Fruit fly (Drosophila melanogaster) whole organism, wandering third instar larva: Measurements from ENCODE around the gene CG33766.

Experiments
- Abd-B ChIP-seq: fragments of >200 bp; optimal IDR thresholded peaks from 2 replicates; lab custom pipeline; 2017; ENCODE audit warnings: missing biosample characterization, missing genetic modification characterization
- CG32264 ChIP-seq: fragments of 200-800 bp; sonication (Bioruptor generic); optimal IDR thresholded peaks from 2 replicates; lab custom pipeline; 2016; ENCODE audit warnings: missing biosample characterization, missing genetic modification characterization
- CG9705 ChIP-seq: fragments of 200-800 bp; sonication (Bioruptor generic); optimal IDR thresholded peaks from 2 replicates; lab custom pipeline; 2018; ENCODE audit warnings: missing biosample characterization, mild to moderate bottlenecking, missing genetic modification characterization
- CrebA ChIP-seq: fragments of 200-800 bp; sonication (Bioruptor generic); optimal IDR thresholded peaks from 2 replicates; lab custom pipeline; 2016; ENCODE audit warnings: missing biosample characterization, mild to moderate bottlenecking, missing genetic modification characterization, borderline replicate concordance
- Dfd ChIP-seq: fragments of >200 bp; optimal IDR thresholded peaks from 2 replicates; lab custom pipeline; 2017; ENCODE audit warnings: missing biosample characterization, missing genetic modification characterization
- GATAd ChIP-seq: sonication (Bioruptor generic); optimal IDR thresholded peaks from 2 replicates; lab custom pipeline; 2016; ENCODE audit warnings: missing biosample characterization, missing genetic modification characterization
- HLH106 ChIP-seq: fragments of 200-800 bp; optimal IDR thresholded peaks from 3 replicates; lab custom pipeline; 2019; ENCODE audit warnings: missing biosample characterization, mild to moderate bottlenecking, missing genetic modification characterization, moderate library complexity
- Hnf4 ChIP-seq: fragments of 200-800 bp; sonication (Bioruptor generic); optimal IDR thresholded peaks from 2 replicates; lab custom pipeline; 2016; ENCODE audit warnings: missing biosample characterization, mild to moderate bottlenecking, missing genetic modification characterization
- Hr83 ChIP-seq: fragments of 200-300 bp; sonication (Bioruptor generic); optimal IDR thresholded peaks from 2 replicates; lab custom pipeline; 2016; ENCODE audit warnings: missing biosample characterization, mild to moderate bottlenecking, missing genetic modification characterization, moderate library complexity; ENCODE audit not compliant: poor library complexity, severe bottlenecking
- Jra ChIP-seq: sonication (Bioruptor generic); optimal IDR thresholded peaks from 2 replicates; lab custom pipeline; 2016; ENCODE audit warnings: missing biosample characterization, missing genetic modification characterization
- Mio ChIP-seq: sonication (Bioruptor generic); optimal IDR thresholded peaks from 2 replicates; lab custom pipeline; 2016; ENCODE audit warnings: missing biosample characterization, missing genetic modification characterization
- Myc ChIP-seq: fragments of >200 bp; optimal IDR thresholded peaks from 2 replicates; lab custom pipeline; 2017
- N ChIP-seq: fragments of >200 bp; optimal IDR thresholded peaks from 2 replicates; lab custom pipeline; 2018; ENCODE audit warnings: missing biosample characterization, missing external identifiers, missing genetic modification characterization
- OdsH ChIP-seq: fragments of 200-800 bp; sonication (Bioruptor generic); optimal IDR thresholded peaks from 2 replicates; lab custom pipeline; 2016; ENCODE audit warnings: missing biosample characterization, mild to moderate bottlenecking, missing genetic modification characterization
- Rel ChIP-seq, 2 experiments: fragments of 200-800 bp; sonication (Bioruptor generic) in 1 of 2; optimal IDR thresholded peaks; 2 replicates in 1 of 2; 3 replicates in 1 of 2; lab custom pipeline; 2016 to 2019; ENCODE audit warnings: mild to moderate bottlenecking in 2 of 2, missing biosample characterization in 2 of 2, missing genetic modification characterization in 2 of 2, moderate library complexity in 1 of 2
- Sp1 ChIP-seq: fragments of 200-800 bp; sonication (Bioruptor generic); optimal IDR thresholded peaks from 3 replicates; lab custom pipeline; 2019; ENCODE audit warnings: missing biosample characterization, mild to moderate bottlenecking, missing genetic modification characterization, moderate library complexity
- Vsx2 ChIP-seq: fragments of 200-300, 225-300 bp; sonication (Bioruptor generic); optimal IDR thresholded peaks from 2 replicates; lab custom pipeline; 2018; ENCODE audit warnings: missing biosample characterization, missing genetic modification characterization; ENCODE audit not compliant: partially characterized antibody
- br ChIP-seq: fragments of 200-800 bp; sonication (Bioruptor generic); optimal IDR thresholded peaks from 2 replicates; lab custom pipeline; 2016; ENCODE audit warnings: missing biosample characterization, missing genetic modification characterization
- brk ChIP-seq: fragments of 200-800 bp; sonication (Bioruptor generic); optimal IDR thresholded peaks from 2 replicates; lab custom pipeline; 2016; ENCODE audit warnings: missing biosample characterization, mild to moderate bottlenecking, missing genetic modification characterization
- dl ChIP-seq, 2 experiments: fragments of 175-275, 200-275 bp in 1 of 2; fragments of 200-275 bp in 1 of 2; sonication (Bioruptor generic); optimal IDR thresholded peaks; lab custom pipeline; 2018; ENCODE audit warnings: mild to moderate bottlenecking in 2 of 2, missing biosample characterization in 2 of 2, missing genetic modification characterization in 2 of 2, moderate library complexity in 2 of 2; ENCODE audit not compliant: partially characterized antibody in 2 of 2, insufficient read depth in 1 of 2
- dsf ChIP-seq: sonication (Bioruptor generic); optimal IDR thresholded peaks from 2 replicates; lab custom pipeline; 2016; ENCODE audit warnings: missing biosample characterization, missing genetic modification characterization, borderline replicate concordance
- ey ChIP-seq: fragments of 200-800 bp; sonication (Bioruptor generic); optimal IDR thresholded peaks from 2 replicates; lab custom pipeline; 2016; ENCODE audit warnings: missing biosample characterization, missing genetic modification characterization
- foxo ChIP-seq, 2 experiments: fragments of 200-800 bp; sonication (Bioruptor generic); optimal IDR thresholded peaks; 2 replicates in 1 of 2; 3 replicates in 1 of 2; lab custom pipeline; 2016 to 2017; ENCODE audit warnings: missing biosample characterization in 2 of 2, missing genetic modification characterization in 2 of 2
- fru ChIP-seq: fragments of 200-800 bp; sonication (Bioruptor generic); optimal IDR thresholded peaks from 3 replicates; lab custom pipeline; 2016; ENCODE audit warnings: missing biosample characterization, mild to moderate bottlenecking, missing genetic modification characterization
- h ChIP-seq: fragments of 200-800 bp; sonication (Bioruptor generic); optimal IDR thresholded peaks from 3 replicates; lab custom pipeline; 2016; ENCODE audit warnings: missing biosample characterization, mild to moderate bottlenecking, missing genetic modification characterization
- jim ChIP-seq: fragments of 175-275, 200-325 bp; sonication (Bioruptor generic); optimal IDR thresholded peaks from 2 replicates; lab custom pipeline; 2016; ENCODE audit warnings: missing biosample characterization, mild to moderate bottlenecking, missing genetic modification characterization
- lola ChIP-seq: fragments of >200 bp; optimal IDR thresholded peaks from 2 replicates; lab custom pipeline; 2017; ENCODE audit warnings: missing biosample characterization, missing genetic modification characterization
- pan ChIP-seq: fragments of >200 bp; optimal IDR thresholded peaks from 2 replicates; lab custom pipeline; 2017
- psq ChIP-seq: fragments of 200-800 bp; sonication (Bioruptor generic); optimal IDR thresholded peaks from 3 replicates; lab custom pipeline; 2017; ENCODE audit warnings: missing biosample characterization, mild to moderate bottlenecking, missing genetic modification characterization, moderate library complexity
- rgr ChIP-seq: fragments of 200-800 bp; sonication (Bioruptor generic); optimal IDR thresholded peaks from 3 replicates; lab custom pipeline; 2016; ENCODE audit warnings: missing biosample characterization, mild to moderate bottlenecking, missing genetic modification characterization
- sage ChIP-seq: fragments of 200-800 bp; sonication (Bioruptor generic); optimal IDR thresholded peaks from 2 replicates; lab custom pipeline; 2016; ENCODE audit warnings: missing biosample characterization, mild to moderate bottlenecking, missing genetic modification characterization
- sv ChIP-seq: fragments of 200-800 bp; sonication (Bioruptor generic); optimal IDR thresholded peaks from 3 replicates; lab custom pipeline; 2016; ENCODE audit warnings: missing biosample characterization, missing genetic modification characterization
- tai ChIP-seq: sonication (Bioruptor generic); optimal IDR thresholded peaks from 2 replicates; lab custom pipeline; 2016; ENCODE audit warnings: missing biosample characterization, missing genetic modification characterization
- usp ChIP-seq: fragments of >200 bp; optimal IDR thresholded peaks from 2 replicates; lab custom pipeline; 2017; ENCODE audit warnings: missing biosample characterization, missing genetic modification characterization
- woc ChIP-seq: sonication (Bioruptor generic); optimal IDR thresholded peaks from 2 replicates; lab custom pipeline; 2016; ENCODE audit warnings: missing biosample characterization, mild to moderate bottlenecking, missing genetic modification characterization

Gene CG33766

dm6 chr3L:22645327-22645726 is at the start of gene CG33766:
TSS of gene CG33766 (plus strand) at chr3L:22645627.
- TF ChIP-seq Sp1 (no peak), lola (no peak), fru (GFP tag; lab: Kevin White, UChicago) (no peak), N (GFP tag; lab: Kevin White, UChicago) (no peak), Mio (GFP tag; lab: Kevin White, UChicago) (no peak), Abd-B (no peak), h (no peak), tai (GFP tag; lab: Kevin White, UChicago) (no peak), CrebA (GFP tag; lab: Kevin White, UChicago) (no peak), GATAd (GFP tag; lab: Kevin White, UChicago) (no peak), OdsH (GFP tag; lab: Kevin White, UChicago) (no peak), psq (GFP tag; lab: Kevin White, UChicago) (no peak), CG9705 (no peak), ey (GFP tag; lab: Kevin White, UChicago) (no peak), Rel (GFP tag; optimal IDR thresholded peaks at IDR 0.05; lab: Kevin White, UChicago) (no peak), Rel (tag; optimal IDR thresholded peaks at IDR 0.05; lab: Kevin White, UChicago) (no peak), dl (GFP tag; optimal IDR thresholded peaks at IDR 0.05; lab: Kevin White, UChicago; ENCODE audit: insufficient read depth in 1 of 2, partially characterized antibody in 2 of 2) (no peak), woc (no peak)
- TF ChIP-seq, all 38 proteins: peak for 0

- TF ChIP-seq brk (GFP tag; lab: Kevin White, UChicago) (no peak), sage (no peak), fru (GFP tag; lab: Kevin White, UChicago) (no peak), dsf (no peak), Rel (GFP tag; optimal IDR thresholded peaks at IDR 0.05; lab: Kevin White, UChicago) (no peak), Rel (tag; optimal IDR thresholded peaks at IDR 0.05; lab: Kevin White, UChicago) (no peak), h (no peak), Abd-B (no peak), pan (lab: Kevin White, UChicago) (no peak), Hr83 (no peak), Jra (no peak), rgr (no peak), br (GFP tag; lab: Kevin White, UChicago) (no peak), dl (GFP tag; optimal IDR thresholded peaks at IDR 0.05; lab: Kevin White, UChicago; ENCODE audit: insufficient read depth in 1 of 2, partially characterized antibody in 2 of 2) (no peak), ey (GFP tag; lab: Kevin White, UChicago) (no peak)
Measured at dm6 chr3L:22605637-22606419, 39.6 kb upstream of the CG33766 start, which contains the start of gene ND-B14.5AL. TSS of gene ND-B14.5AL (plus strand) at chr3L:22606369.

- no peak for TF ChIP-seq Sp1
- no peak for TF ChIP-seq rgr
- TF ChIP-seq sv (GFP tag; lab: Kevin White, UChicago) = no peak
- no peak for TF ChIP-seq Rel (GFP tag; optimal IDR thresholded peaks at IDR 0.05; lab: Kevin White, UChicago)
- no peak for TF ChIP-seq Rel (tag; optimal IDR thresholded peaks at IDR 0.05; lab: Kevin White, UChicago)
- TF ChIP-seq h = no peak
- TF ChIP-seq CrebA (GFP tag; lab: Kevin White, UChicago) = no peak
- TF ChIP-seq foxo (GFP tag; optimal IDR thresholded peaks at IDR 0.05; lab: Kevin White, UChicago) = no peak
- no peak for TF ChIP-seq dl (GFP tag; optimal IDR thresholded peaks at IDR 0.05; lab: Kevin White, UChicago; ENCODE audit: insufficient read depth in 1 of 2, partially characterized antibody in 2 of 2)
- no peak for TF ChIP-seq brk (GFP tag; lab: Kevin White, UChicago)
- TF ChIP-seq Mio (GFP tag; lab: Kevin White, UChicago) = no peak
- no peak for TF ChIP-seq pan (lab: Kevin White, UChicago)
- TF ChIP-seq HLH106 = no peak
- TF ChIP-seq ey (GFP tag; lab: Kevin White, UChicago) = no peak
- TF ChIP-seq fru (GFP tag; lab: Kevin White, UChicago) = no peak
- TF ChIP-seq lola = no peak
- TF ChIP-seq tai (GFP tag; lab: Kevin White, UChicago) = no peak
- no peak for TF ChIP-seq OdsH (GFP tag; lab: Kevin White, UChicago)
- TF ChIP-seq Hnf4 (GFP tag; lab: Kevin White, UChicago) = no peak
- no peak for TF ChIP-seq N (GFP tag; lab: Kevin White, UChicago)
- no peak for TF ChIP-seq CG32264 (GFP tag; lab: Kevin White, UChicago)
Measured at dm6 chr3L:22607076-22607475, 38.4 kb upstream of the CG33766 start.

dm6 chr3L:22616784-22617183 is 28.6 kb upstream of the CG33766 start:
- TF ChIP-seq Vsx2 = no peak
- TF ChIP-seq Sp1 = no peak
- no peak for TF ChIP-seq sv (GFP tag; lab: Kevin White, UChicago)
- TF ChIP-seq usp = no peak
- TF ChIP-seq CG32264 (GFP tag; lab: Kevin White, UChicago) = no peak
- no peak for TF ChIP-seq psq (GFP tag; lab: Kevin White, UChicago)
- no peak for TF ChIP-seq N (GFP tag; lab: Kevin White, UChicago)
- TF ChIP-seq rgr = no peak
- no peak for TF ChIP-seq Myc
- TF ChIP-seq Dfd = no peak
- no peak for TF ChIP-seq GATAd (GFP tag; lab: Kevin White, UChicago)
- no peak for TF ChIP-seq fru (GFP tag; lab: Kevin White, UChicago)
- no peak for TF ChIP-seq br (GFP tag; lab: Kevin White, UChicago)
- TF ChIP-seq OdsH (GFP tag; lab: Kevin White, UChicago) = no peak
- TF ChIP-seq HLH106 = no peak
- no peak for TF ChIP-seq jim (GFP tag; lab: Kevin White, UChicago)
- no peak for TF ChIP-seq woc
- TF ChIP-seq dsf = no peak
